Worm (Caenorhabditis elegans) whole organism, L4 larva: Measurements from ENCODE around the gene Y49F6B.20.

ENCODE experiments used
- nhr-10 ChIP-seq: fragments of 150-350 bp; optimal IDR thresholded peaks from 2 replicates; lab custom pipeline; 2014; ENCODE audit warnings: missing biosample characterization, missing genetic modification characterization
- nhr-11 ChIP-seq: fragments of 150-350 bp; optimal IDR thresholded peaks from 2 replicates; lab custom pipeline; 2014; ENCODE audit warnings: missing biosample characterization, missing genetic modification characterization
- nhr-237 ChIP-seq: sonication (generic microtip); optimal IDR thresholded peaks from 2 replicates; lab custom pipeline; 2017; ENCODE audit warnings: missing biosample characterization, missing genetic modification characterization

- no peak for TF ChIP-seq nhr-11
- TF ChIP-seq nhr-10, result no peak
- TF ChIP-seq nhr-237, result no peak
Observed at ce11 chrII:3463097-3463496, 7.4 kb downstream of the Y49F6B.20 start, which contains the start of gene C16C8.9.
